Worm (Caenorhabditis elegans) whole organism, midembryonic: ENCODE measurements around the gene sdz-36.

ENCODE experiments used
- klf-2 ChIP-seq: fragments of 200-800 bp; sonication (Bioruptor generic); conservative IDR thresholded peaks from 2 replicates; pipeline ENCODE4 v1.3.6; 2022; ENCODE audit warnings: missing genetic modification reagents, missing genetic modification characterization, missing compliant biosample characterization
- tab-1 ChIP-seq: fragments of 200-800 bp; sonication (Bioruptor generic); IDR thresholded peaks from 2 replicates; pipeline ENCODE4 v1.3.6; 2022; ENCODE audit warnings: missing genetic modification characterization, missing compliant biosample characterization
- ztf-29 ChIP-seq: fragments of 200-800 bp; sonication (Bioruptor generic); IDR thresholded peaks from 2 replicates; pipeline ENCODE4 v1.3.6; 2022; ENCODE audit warnings: missing genetic modification reagents, missing genetic modification characterization, missing compliant biosample characterization

ce11 chrIV:9669969-9670368 lies 20.8 kb upstream of the sdz-36 start:
- TF ChIP-seq ztf-29 (GFP tag; lab: Robert Waterston, UW) (no peak), tab-1 (GFP tag; lab: Robert Waterston, UW) (no peak), klf-2 (GFP tag; lab: Robert Waterston, UW) (no peak)
